Fruit fly (Drosophila melanogaster): ENCODE results near the gene CG32579.

CG32579 gene

dm6 chrX:16278783-16279182 is 44.3 kb upstream of the CG32579 start (continued):
- TF ChIP-seq slou (GFP tag; optimal IDR thresholded peaks at IDR 0.05), result no peak
- peak in 1 of 2 experiments; percentile 92 for TF ChIP-seq eve (GFP tag; optimal IDR thresholded peaks at IDR 0.05)
- no peak for TF ChIP-seq Dref (GFP tag; IDR thresholded peaks at IDR 0.05)
- TF ChIP-seq gro (GFP tag; optimal IDR thresholded peaks at IDR 0.05), result no peak
- peak; percentile 55; the same call in 1 of the 2 replicates for TF ChIP-seq Nf-YA (GFP tag; IDR thresholded peaks at IDR 0.05)
- no peak for TF ChIP-seq zf30C (GFP tag; optimal IDR thresholded peaks at IDR 0.05)
- TF ChIP-seq CG6654 (GFP tag; optimal IDR thresholded peaks at IDR 0.05), result peak; percentile 57
- TF ChIP-seq CG32532 (GFP tag; IDR thresholded peaks at IDR 0.05), result peak; percentile 81
- TF ChIP-seq crp (GFP tag; optimal IDR thresholded peaks at IDR 0.05), result peak in 1 of 2 experiments; percentile 35
- peak; percentile 91 for TF ChIP-seq CG13424 (tag; optimal IDR thresholded peaks at IDR 0.05)
- TF ChIP-seq CG9437 (GFP tag; optimal IDR thresholded peaks at IDR 0.05), result peak; percentile 27
- TF ChIP-seq CG5953 (GFP tag; IDR thresholded peaks at IDR 0.05), result peak; percentile 74
- no peak for TF ChIP-seq hkb (optimal IDR thresholded peaks at IDR 0.05)
- TF ChIP-seq hkb (GFP tag; IDR thresholded peaks at IDR 0.05), result peak; percentile 93
- TF ChIP-seq NK7.1 (GFP tag; optimal IDR thresholded peaks at IDR 0.05), result no peak
- peak in 1 of 3 experiments; percentile 86 for TF ChIP-seq lola (GFP tag; optimal IDR thresholded peaks at IDR 0.05)
- peak; percentile 67 for TF ChIP-seq Ptx1 (GFP tag; IDR thresholded peaks at IDR 0.05)
- peak; percentile 61 for TF ChIP-seq CG31365 (tag; optimal IDR thresholded peaks at IDR 0.05)
- TF ChIP-seq CG34376 (GFP tag; optimal IDR thresholded peaks at IDR 0.05), result peak; percentile 69
- TF ChIP-seq CG7839 (tag; optimal IDR thresholded peaks at IDR 0.05), result peak; percentile 88
- TF ChIP-seq CG12299 (tag; optimal IDR thresholded peaks at IDR 0.05), result peak; percentile 87
- 0 out of 2 replicates have a peak, but pooled peaks have one; percentile 9 for TF ChIP-seq rib (GFP tag; IDR thresholded peaks at IDR 0.05)
- TF ChIP-seq Scr (GFP tag; IDR thresholded peaks at IDR 0.05; ENCODE audit: partially characterized antibody), result no peak
- TF ChIP-seq z (GFP tag; IDR thresholded peaks at IDR 0.05), result no peak
- no peak for TF ChIP-seq ERR (GFP tag; optimal IDR thresholded peaks at IDR 0.05)
- TF ChIP-seq CG15601 (tag; optimal IDR thresholded peaks at IDR 0.05), result peak; percentile 79
- TF ChIP-seq pho (GFP tag; optimal IDR thresholded peaks at IDR 0.05), result no peak
- no peak for TF ChIP-seq en (GFP tag; optimal IDR thresholded peaks at IDR 0.05)
- TF ChIP-seq CG5180 (GFP tag; optimal IDR thresholded peaks at IDR 0.05), result peak; percentile 85
- peak; percentile 71 for TF ChIP-seq CG4820 (GFP tag; optimal IDR thresholded peaks at IDR 0.05)
- TF ChIP-seq CG10431 (GFP tag; optimal IDR thresholded peaks at IDR 0.05), result peak; percentile 87
- peak; percentile 46; the same call in 1 of the 2 replicates for TF ChIP-seq Gsc (GFP tag; IDR thresholded peaks at IDR 0.05)
- peak; percentile 87 for TF ChIP-seq Drgx (GFP tag; IDR thresholded peaks at IDR 0.05)
- peak; percentile 75 for TF ChIP-seq oc (tag; optimal IDR thresholded peaks at IDR 0.05)
- peak; percentile 35 for TF ChIP-seq CG12155 (GFP tag; optimal IDR thresholded peaks at IDR 0.05)
- peak; percentile 7 for TF ChIP-seq trh (GFP tag; optimal IDR thresholded peaks at IDR 0.05)
- TF ChIP-seq CG6765 (GFP tag; optimal IDR thresholded peaks at IDR 0.05), result peak; percentile 71
- no peak for TF ChIP-seq ash1 (GFP tag; optimal IDR thresholded peaks at IDR 0.05)
- TF ChIP-seq bcd (GFP tag; optimal IDR thresholded peaks at IDR 0.05), result peak; percentile 80
- no peak for TF ChIP-seq psq (GFP tag; optimal IDR thresholded peaks at IDR 0.05)
- 0 out of 2 replicates have a peak, but pooled peaks have one; percentile 47 for TF ChIP-seq CG10321 (GFP tag; IDR thresholded peaks at IDR 0.05)
- TF ChIP-seq CG6813 (GFP tag; optimal IDR thresholded peaks at IDR 0.05), result peak; percentile 96
- peak; percentile 85 for TF ChIP-seq kni (GFP tag; optimal IDR thresholded peaks at IDR 0.05)
- TF ChIP-seq inv (GFP tag; IDR thresholded peaks at IDR 0.05; ENCODE audit: partially characterized antibody), result no peak
- TF ChIP-seq Hsf (GFP tag; optimal IDR thresholded peaks at IDR 0.05), result peak; percentile 64
- peak; percentile 50; the same call in 1 of the 2 replicates for TF ChIP-seq toy (GFP tag; IDR thresholded peaks at IDR 0.05)
- peak; percentile 94 for TF ChIP-seq Med (GFP tag)
- TF ChIP-seq CG15269 (tag; optimal IDR thresholded peaks at IDR 0.05), result peak; percentile 82
- TF ChIP-seq CG16815 (GFP tag; optimal IDR thresholded peaks at IDR 0.05), result peak; percentile 70
- TF ChIP-seq Doc3 (GFP tag; IDR thresholded peaks at IDR 0.05; ENCODE audit: partially characterized antibody), result no peak
